Worm (Caenorhabditis elegans): ENCODE measurements around the gene cest-24.

DNA sequence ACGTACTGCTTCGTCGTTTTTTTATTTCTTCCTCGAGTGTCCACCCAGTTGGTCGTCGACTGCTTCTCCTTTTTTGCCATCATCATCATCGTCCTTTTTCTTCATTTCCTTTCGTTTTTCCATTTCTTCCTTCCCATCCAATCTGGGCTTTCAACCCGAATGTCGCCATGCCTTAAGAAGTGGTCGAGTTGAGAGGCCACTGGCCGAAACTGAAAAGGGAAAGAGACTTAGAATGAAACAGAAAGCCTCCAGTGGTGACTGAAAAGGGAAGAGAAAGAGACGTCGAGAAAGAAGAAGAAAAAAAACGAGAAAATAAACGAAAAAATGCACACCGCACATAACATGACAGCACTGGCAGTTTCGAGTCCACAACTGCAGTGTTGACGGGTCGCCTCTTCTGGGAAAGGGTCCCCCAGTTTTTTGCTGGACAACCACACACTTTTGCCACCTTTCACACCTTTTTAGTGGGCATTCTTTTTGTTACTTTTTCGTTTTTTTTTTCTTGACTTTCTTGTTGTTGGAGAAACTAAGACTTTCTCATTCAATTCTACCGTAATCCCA lies 24.4 kb downstream of the cest-24 start:
- TF ChIP-seq snpc-4 (tag; optimal IDR thresholded peaks at IDR 0.05) = no peak
- no peak for TF ChIP-seq ztf-11 (tag; optimal IDR thresholded peaks at IDR 0.05)
- TF ChIP-seq nhr-76 (tag; optimal IDR thresholded peaks at IDR 0.05) = no peak
- TF ChIP-seq unc-39 (tag; optimal IDR thresholded peaks at IDR 0.05) = no peak
- TF ChIP-seq nhr-12 (tag; optimal IDR thresholded peaks at IDR 0.05) = no peak
- TF ChIP-seq tbx-8 (GFP tag; optimal IDR thresholded peaks at IDR 0.05) = no peak
- TF ChIP-seq lin-13 (tag; optimal IDR thresholded peaks at IDR 0.05) = no peak
- TF ChIP-seq flh-1 (GFP tag; optimal IDR thresholded peaks at IDR 0.05) = no peak
- no peak for TF ChIP-seq nhr-237 (tag; optimal IDR thresholded peaks at IDR 0.05)

All from whole organism, mixed stage, embryonic.